Worm (Caenorhabditis elegans) whole organism, mixed stage, embryonic: ENCODE results near the gene grd-7.

Source experiments
- blmp-1 ChIP-seq: fragments of 150-350 bp; optimal IDR thresholded peaks from 2 replicates; lab custom pipeline; 2014; ENCODE audit warnings: missing biosample characterization, missing genetic modification characterization
- ces-1 ChIP-seq: fragments of 150-350 bp; optimal IDR thresholded peaks from 2 replicates; lab custom pipeline; 2014; ENCODE audit warnings: missing biosample characterization, missing genetic modification reagents, missing genetic modification characterization
- cnd-1 ChIP-seq: fragments of 200-800 bp; sonication (Bioruptor generic); optimal IDR thresholded peaks from 2 replicates; lab custom pipeline; 2018; ENCODE audit warnings: mild to moderate bottlenecking, missing genetic modification characterization, missing compliant biosample characterization
- nhr-12 ChIP-seq: fragments of 150-350 bp; optimal IDR thresholded peaks from 2 replicates; lab custom pipeline; 2014; ENCODE audit warnings: missing biosample characterization, missing genetic modification characterization
- snpc-4 ChIP-seq: fragments of 150-350 bp; optimal IDR thresholded peaks from 2 replicates; lab custom pipeline; 2014; ENCODE audit warnings: missing biosample characterization, missing genetic modification characterization
- sptf-1 ChIP-seq: sonication (generic microtip); optimal IDR thresholded peaks from 2 replicates; lab custom pipeline; 2017; ENCODE audit warnings: mild to moderate bottlenecking, missing genetic modification characterization, moderate library complexity, missing compliant biosample characterization

- TF ChIP-seq nhr-12 (tag; lab: Kevin White, UChicago) = no peak
- no peak for TF ChIP-seq blmp-1
- no peak for TF ChIP-seq snpc-4
- no peak for TF ChIP-seq ces-1 (GFP tag; lab: Kevin White, UChicago)
- TF ChIP-seq cnd-1 = no peak
- TF ChIP-seq sptf-1 = no peak
These were observed 27.2 kb downstream of the grd-7 start for ce11 chrX:7242119-7242518.
